Worm (Caenorhabditis elegans): ENCODE data around the gene ZK418.11.

DNA sequence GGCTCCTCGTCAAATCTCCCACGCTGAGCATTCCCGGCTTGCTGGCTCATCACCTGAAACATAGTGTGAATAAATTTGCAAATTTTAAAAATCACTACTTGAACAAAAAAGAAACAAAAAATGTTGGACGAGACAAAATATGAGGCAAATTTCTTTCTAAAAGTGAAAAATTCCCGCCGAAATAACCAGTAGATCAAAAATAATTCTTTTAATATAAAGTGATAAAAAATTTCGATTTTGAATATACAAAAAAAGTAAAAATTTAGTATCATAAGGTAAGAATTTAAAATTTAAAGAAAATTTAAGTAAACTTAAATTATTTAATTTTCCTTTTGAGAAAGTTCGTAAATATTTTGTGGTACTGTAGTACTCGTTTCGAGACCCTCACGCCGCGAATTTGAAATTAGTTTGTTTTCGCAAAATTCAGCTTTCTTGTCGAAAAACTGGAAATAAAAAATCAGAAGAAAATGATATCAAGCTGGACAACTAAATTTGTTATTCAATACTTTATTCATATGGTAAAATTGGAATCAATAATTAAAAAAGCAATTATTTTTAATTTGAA, 39.5 kb upstream of the ZK418.11 start, which contains the start of gene egg-2:
- no peak for TF ChIP-seq ama-1 (optimal IDR thresholded peaks at IDR 0.05)
- TF ChIP-seq tbx-37 (GFP tag; conservative IDR thresholded peaks at IDR 0.05), result no peak
- TF ChIP-seq F13C5.2 (tag; optimal IDR thresholded peaks at IDR 0.05), result no peak
- TF ChIP-seq tra-4 (tag; optimal IDR thresholded peaks at IDR 0.05), result no peak
- no peak for TF ChIP-seq ets-7 (tag; optimal IDR thresholded peaks at IDR 0.05)
- TF ChIP-seq flt-1 (GFP tag; IDR thresholded peaks at IDR 0.05), result no peak
- no peak for TF ChIP-seq tbx-11 (GFP tag; IDR thresholded peaks at IDR 0.05)
- no peak for TF ChIP-seq hmg-4 (GFP tag; optimal IDR thresholded peaks at IDR 0.05)
- TF ChIP-seq aly-1 (tag; optimal IDR thresholded peaks at IDR 0.05), result no peak
- no peak for TF ChIP-seq ceh-13 (GFP tag; optimal IDR thresholded peaks at IDR 0.05)
